Worm (Caenorhabditis elegans) whole organism, young adult: ENCODE data around the gene F46F5.1.

Experiments
- Y79H2A.3 ChIP-seq: fragments of 200-800 bp; sonication (Bioruptor generic); conservative IDR thresholded peaks from 2 replicates; pipeline ENCODE4 v1.3.6; 2022; ENCODE audit warnings: missing genetic modification reagents, missing genetic modification characterization, missing compliant biosample characterization
- aptf-2 ChIP-seq: fragments of 200-800 bp; sonication (Bioruptor generic); conservative IDR thresholded peaks from 2 replicates; pipeline ENCODE4 v1.3.6; 2022; ENCODE audit warnings: missing genetic modification reagents, missing genetic modification characterization, missing compliant biosample characterization
- dpl-1 ChIP-seq: fragments of 150-350 bp; optimal IDR thresholded peaks from 2 replicates; lab custom pipeline; 2014; ENCODE audit warnings: missing biosample characterization, missing genetic modification reagents, missing genetic modification characterization
- hlh-12 ChIP-seq: sonication (generic microtip); optimal IDR thresholded peaks from 2 replicates; lab custom pipeline; 2016; ENCODE audit warnings: missing genetic modification characterization, missing compliant biosample characterization
- let-526 ChIP-seq: fragments of 200-800 bp; sonication (Bioruptor generic); IDR thresholded peaks from 2 replicates; pipeline ENCODE4 v1.3.6; 2022; ENCODE audit warnings: missing genetic modification reagents, missing genetic modification characterization, missing compliant biosample characterization
- tbp1 ChIP-seq: fragments of 200-800 bp; sonication (Bioruptor generic); optimal IDR thresholded peaks from 2 replicates; lab custom pipeline; 2018; ENCODE audit warnings: mild to moderate bottlenecking, missing genetic modification characterization, missing compliant biosample characterization
- unc-62 ChIP-seq: fragments of 150-350 bp; optimal IDR thresholded peaks from 2 replicates; lab custom pipeline; 2014; ENCODE audit warnings: missing biosample characterization, missing genetic modification reagents, missing genetic modification characterization

DNA sequence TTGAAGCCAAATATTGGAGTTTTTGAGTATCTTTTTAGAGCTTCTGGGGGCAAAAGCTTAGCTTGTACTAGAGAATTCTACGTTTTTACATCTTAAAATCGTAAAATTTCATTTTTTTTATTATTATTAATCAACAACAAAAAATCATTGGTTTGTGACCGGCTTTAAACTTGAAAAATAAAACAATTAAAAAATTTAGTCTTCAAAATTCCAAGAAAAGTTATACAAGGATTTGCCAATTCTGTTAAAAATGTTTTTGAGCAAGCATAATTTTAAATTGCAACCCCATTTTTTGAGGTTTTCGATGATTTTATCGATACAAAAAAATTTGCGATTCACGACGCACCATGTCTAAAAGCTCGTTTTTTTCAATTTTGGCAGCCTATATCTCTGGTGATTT, 34.5 kb downstream of the F46F5.1 start:
- TF ChIP-seq unc-62 (GFP tag; lab: Kevin White, UChicago) (no peak), tbp1 (GFP tag; lab: Kevin White, UChicago) (no peak), Y79H2A.3 (GFP tag; lab: Robert Waterston, UW) (no peak), dpl-1 (GFP tag; lab: Kevin White, UChicago) (no peak), aptf-2 (GFP tag; lab: Robert Waterston, UW) (no peak), hlh-12 (no peak), let-526 (GFP tag; lab: Robert Waterston, UW) (no peak)
